Fruit fly (Drosophila melanogaster): ENCODE results near the gene Fhos.

Gene Fhos

DNA sequence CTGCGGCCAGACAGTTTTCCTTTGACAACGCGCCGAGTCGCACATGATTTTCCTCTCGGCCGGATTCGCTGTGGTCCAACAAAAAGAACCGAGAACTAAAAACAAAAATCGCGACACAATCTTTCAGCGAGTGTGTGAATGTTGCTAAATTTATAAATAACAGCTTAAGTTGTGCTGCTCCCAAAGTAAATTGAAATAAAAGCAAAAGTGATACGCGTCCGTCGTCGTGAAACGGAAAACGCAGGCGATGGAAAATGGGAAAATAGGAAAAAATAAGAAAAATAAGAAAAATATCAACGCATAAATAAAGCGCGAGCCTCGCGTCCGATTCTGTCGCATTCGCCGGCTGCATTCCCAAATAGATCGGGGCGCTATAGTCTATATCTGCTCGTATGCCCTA, at the start of gene Fhos:
Gene Fhos (plus strand): TSS at position 28 of the 400 bp plus-strand sequence.
- no peak for TF ChIP-seq CG9139 (GFP tag; optimal IDR thresholded peaks at IDR 0.05)
- no peak for TF ChIP-seq cyc (GFP tag; optimal IDR thresholded peaks at IDR 0.05)
- peak; percentile 29 for TF ChIP-seq CG6276 (GFP tag; optimal IDR thresholded peaks at IDR 0.05)
- TF ChIP-seq Eip78C (GFP tag): peak; percentile 50
- TF ChIP-seq lz (GFP tag; optimal IDR thresholded peaks at IDR 0.05): no peak
- TF ChIP-seq CG8119 (GFP tag; IDR thresholded peaks at IDR 0.05): peak; percentile 49; the same call in 1 of the 3 replicates
- TF ChIP-seq Sox14 (GFP tag; optimal IDR thresholded peaks at IDR 0.05): no peak
- 0 out of 3 replicates have a peak, but pooled peaks have one; percentile 9 for TF ChIP-seq CG6163 (GFP tag; IDR thresholded peaks at IDR 0.05)
- TF ChIP-seq CG15336 (GFP tag; IDR thresholded peaks at IDR 0.05): peak; percentile 59
- no peak for TF ChIP-seq Gug (GFP tag; IDR thresholded peaks at IDR 0.05)
- peak; percentile 13 for TF ChIP-seq CG16779 (tag; optimal IDR thresholded peaks at IDR 0.05)

DNA sequence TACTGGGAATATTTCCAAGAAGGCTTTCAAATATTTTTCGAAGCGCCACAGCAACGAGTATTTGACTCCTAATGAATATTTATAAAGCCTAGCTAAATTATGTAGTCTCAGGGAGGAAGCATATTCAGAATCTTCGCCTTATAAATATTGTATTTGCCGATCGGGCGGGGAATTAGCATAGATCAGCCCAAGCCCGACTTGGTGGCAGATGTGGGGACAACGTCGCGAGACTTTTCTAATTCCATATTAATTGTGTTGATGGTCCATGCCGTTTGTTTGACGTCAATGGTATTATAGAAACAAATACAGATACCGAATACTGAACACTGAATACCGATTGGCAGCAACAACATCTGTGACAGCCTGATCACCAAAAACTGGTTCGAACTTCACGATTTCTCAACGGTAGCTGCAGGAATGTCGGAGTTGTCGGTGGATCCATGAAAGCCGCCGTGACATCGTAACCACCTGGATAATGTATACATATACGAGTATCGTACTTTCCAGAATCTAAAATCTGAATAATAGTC, 49.6 kb upstream of the Fhos start:
- TF ChIP-seq fkh (GFP tag; optimal IDR thresholded peaks at IDR 0.05) (no peak), Hr4 (GFP tag; optimal IDR thresholded peaks at IDR 0.05) (no peak), svp (GFP tag) (peak; percentile 6), Ets21C (GFP tag; optimal IDR thresholded peaks at IDR 0.05) (no peak), Ets96B (tag; optimal IDR thresholded peaks at IDR 0.05) (no peak), Eip75B (GFP tag; optimal IDR thresholded peaks at IDR 0.05) (no peak), CG6792 (GFP tag; optimal IDR thresholded peaks at IDR 0.05) (no peak)

DNA sequence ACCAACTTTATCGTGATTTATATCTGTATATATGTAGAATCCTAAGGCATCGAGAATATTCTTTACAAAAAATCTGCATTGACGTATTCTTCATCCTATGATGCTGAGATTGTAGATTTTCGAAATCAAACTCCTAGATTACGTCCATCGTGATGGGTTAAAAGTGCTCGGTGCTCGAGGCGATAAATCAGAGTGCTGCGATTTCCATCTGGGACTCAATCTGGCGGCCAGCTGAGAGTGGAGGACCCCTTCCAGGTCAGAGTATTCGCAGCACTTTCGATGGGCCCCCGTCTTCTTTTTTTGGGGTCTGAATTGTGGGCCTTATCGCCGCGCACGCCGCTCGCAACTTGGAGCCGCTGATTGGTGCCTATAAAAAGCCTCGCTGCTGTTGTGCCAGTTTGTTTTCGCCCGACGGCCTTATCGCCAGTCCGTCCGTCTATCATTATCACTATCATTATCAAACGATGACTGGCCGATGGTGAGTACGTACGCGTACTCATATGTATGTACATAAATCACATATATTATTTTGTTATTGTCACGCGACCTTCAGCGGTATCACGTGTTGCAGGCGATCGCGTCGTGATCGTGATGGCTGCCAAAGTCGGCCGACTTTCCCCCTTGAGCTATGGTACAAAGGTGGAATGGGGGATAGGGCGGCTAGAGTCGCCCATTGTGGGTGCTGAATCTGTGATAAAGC, 48.6 kb upstream of the Fhos start:
- TF ChIP-seq CG7368 (GFP tag; optimal IDR thresholded peaks at IDR 0.05) (no peak), Eip78C (GFP tag) (peak; percentile 58), CG3919 (GFP tag; optimal IDR thresholded peaks at IDR 0.05) (no peak), topi (GFP tag; optimal IDR thresholded peaks at IDR 0.05) (no peak), Eip93F (GFP tag; optimal IDR thresholded peaks at IDR 0.05) (peak; percentile 48), svp (GFP tag) (peak; percentile 96), eg (GFP tag; IDR thresholded peaks at IDR 0.05) (no peak), CG10669 (GFP tag; optimal IDR thresholded peaks at IDR 0.05) (no peak), fkh (GFP tag; optimal IDR thresholded peaks at IDR 0.05) (peak; percentile 44), vri (GFP tag; optimal IDR thresholded peaks at IDR 0.05) (peak; percentile 63), Sox15 (GFP tag; optimal IDR thresholded peaks at IDR 0.05) (no peak), CG6276 (GFP tag; optimal IDR thresholded peaks at IDR 0.05) (no peak), CG11294 (GFP tag; IDR thresholded peaks at IDR 0.05) (no peak), CG9139 (GFP tag; optimal IDR thresholded peaks at IDR 0.05) (no peak), CG15336 (GFP tag; IDR thresholded peaks at IDR 0.05) (no peak), Eip75B (GFP tag; optimal IDR thresholded peaks at IDR 0.05) (no peak), CG8632 (GFP tag; optimal IDR thresholded peaks at IDR 0.05) (no peak), CG10631 (GFP tag; optimal IDR thresholded peaks at IDR 0.05) (no peak), fd59A (GFP tag; optimal IDR thresholded peaks at IDR 0.05) (no peak), ss (GFP tag; optimal IDR thresholded peaks at IDR 0.05) (peak; percentile 30 to 36), Blimp-1 (GFP tag; optimal IDR thresholded peaks at IDR 0.05) (no peak), Sox14 (GFP tag; optimal IDR thresholded peaks at IDR 0.05) (peak; percentile 13), CG6808 (GFP tag; optimal IDR thresholded peaks at IDR 0.05) (peak; percentile 21)

DNA sequence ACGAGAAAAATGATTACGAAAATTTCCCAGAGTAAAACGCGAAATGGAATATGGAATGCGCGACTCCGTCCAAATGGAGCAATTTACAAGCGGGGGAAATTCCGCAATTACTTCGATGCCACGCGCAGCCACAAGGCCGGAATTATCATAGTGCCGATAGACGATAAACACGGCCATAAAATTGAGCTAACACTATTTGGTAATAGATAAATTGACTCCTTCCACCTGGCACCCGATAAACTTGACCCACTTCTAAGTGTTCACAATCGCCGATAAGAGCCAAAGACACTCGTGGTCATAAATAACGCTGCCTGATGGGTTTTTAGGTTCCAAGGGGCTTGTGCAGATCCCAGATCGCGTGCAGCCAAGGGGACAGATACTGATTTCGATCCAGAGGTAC, 46.3 kb upstream of the Fhos start:
- peak; percentile 0 for TF ChIP-seq fkh (GFP tag; optimal IDR thresholded peaks at IDR 0.05)
- no peak for TF ChIP-seq CG1621 (tag; optimal IDR thresholded peaks at IDR 0.05)
- no peak for TF ChIP-seq Eip78C (GFP tag)
